Fruit fly (Drosophila melanogaster) whole organism, embryonic: ENCODE measurements around the gene eIF4E5.

Experiments
- Awh ChIP-seq: fragments of 200-800 bp; sonication (Bioruptor generic); IDR thresholded peaks from 2 replicates; pipeline ENCODE4, ENCODE4 v1.3.6; 2022; ENCODE audit warnings: missing biosample characterization, missing genetic modification characterization
- B-H1 ChIP-seq: fragments of 200-800 bp; sonication (Bioruptor generic); IDR thresholded peaks from 3 replicates; pipeline ENCODE4 v1.3.6; 2022; ENCODE audit warnings: missing biosample characterization, missing genetic modification characterization
- Bgb ChIP-seq: fragments of 200-800 bp; sonication (Bioruptor generic); IDR thresholded peaks from 2 replicates; pipeline ENCODE4 v1.3.6; 2022; ENCODE audit warnings: missing biosample characterization, missing genetic modification characterization; ENCODE audit not compliant: partially characterized antibody
- BtbVII ChIP-seq: fragments of 200-800 bp; sonication (Bioruptor generic); optimal IDR thresholded peaks from 3 replicates; lab custom pipeline; 2017; ENCODE audit warnings: missing biosample characterization, mild to moderate bottlenecking, missing genetic modification characterization
- CG11723 ChIP-seq: fragments of 200-800 bp; sonication (Bioruptor generic); optimal IDR thresholded peaks from 2 replicates; lab custom pipeline; 2017; ENCODE audit warnings: missing biosample characterization, mild to moderate bottlenecking, missing genetic modification characterization
- CG12104 ChIP-seq: fragments of 200-800 bp; sonication (Bioruptor generic); optimal IDR thresholded peaks from 3 replicates; lab custom pipeline; 2016; ENCODE audit warnings: missing biosample characterization, missing genetic modification characterization
- CG14441 ChIP-seq: fragments of 200-800 bp; sonication (Bioruptor generic); IDR thresholded peaks from 2 replicates; pipeline ENCODE4 v1.3.6; 2022; ENCODE audit warnings: missing biosample characterization, missing genetic modification characterization
- CG15696 ChIP-seq: fragments of 200-800 bp; sonication (Bioruptor generic); optimal IDR thresholded peaks from 2 replicates; lab custom pipeline; 2019; ENCODE audit warnings: missing biosample characterization, mild to moderate bottlenecking, missing genetic modification characterization, moderate library complexity
- CG16779 ChIP-seq: fragments of 200-800 bp; sonication (Bioruptor generic); IDR thresholded peaks from 2 replicates; pipeline ENCODE4 v1.3.6; 2022; ENCODE audit warnings: missing biosample characterization, missing genetic modification characterization
- CG17385 ChIP-seq: fragments of 200-800 bp; sonication (Bioruptor generic); optimal IDR thresholded peaks from 3 replicates; lab custom pipeline; 2018; ENCODE audit warnings: missing biosample characterization, mild to moderate bottlenecking, missing genetic modification characterization
- CG18262 ChIP-seq: fragments of 200-800 bp; optimal IDR thresholded peaks from 3 replicates; lab custom pipeline; 2019; ENCODE audit warnings: missing biosample characterization, mild to moderate bottlenecking, missing genetic modification characterization, moderate library complexity
- CG2712 ChIP-seq: fragments of 200-800 bp; optimal IDR thresholded peaks from 3 replicates; lab custom pipeline; 2019; ENCODE audit warnings: missing biosample characterization, mild to moderate bottlenecking, missing genetic modification characterization, moderate library complexity
- CG3407 ChIP-seq: fragments of 200-800 bp; sonication (Bioruptor generic); optimal IDR thresholded peaks from 2 replicates; lab custom pipeline; 2018; ENCODE audit warnings: missing biosample characterization, mild to moderate bottlenecking, missing genetic modification characterization
- CG4404 ChIP-seq: fragments of 200-800 bp; sonication (Bioruptor generic); IDR thresholded peaks from 2 replicates; pipeline ENCODE4 v1.3.6; 2022; ENCODE audit warnings: missing biosample characterization, missing genetic modification characterization
- CG6654 ChIP-seq: fragments of 200-800 bp; sonication (Bioruptor generic); optimal IDR thresholded peaks from 2 replicates; lab custom pipeline; 2017; ENCODE audit warnings: missing biosample characterization, mild to moderate bottlenecking, missing genetic modification characterization
- CG7745 ChIP-seq: fragments of 200-800 bp; sonication (Bioruptor generic); optimal IDR thresholded peaks from 2 replicates; lab custom pipeline; 2018; ENCODE audit warnings: missing biosample characterization, mild to moderate bottlenecking, missing genetic modification characterization, moderate library complexity
- CG7839 ChIP-seq: fragments of 200-800 bp; sonication (Bioruptor generic); optimal IDR thresholded peaks from 3 replicates; lab custom pipeline; 2018; ENCODE audit warnings: missing biosample characterization, mild to moderate bottlenecking, missing genetic modification characterization, moderate library complexity
- CG8388 ChIP-seq: fragments of 200-800 bp; sonication (Bioruptor generic); optimal IDR thresholded peaks from 2 replicates; lab custom pipeline; 2019; ENCODE audit warnings: missing biosample characterization, mild to moderate bottlenecking, missing genetic modification characterization, moderate library complexity
- CG8478 ChIP-seq: fragments of >200 bp; optimal IDR thresholded peaks from 2 replicates; lab custom pipeline; 2018
- CG8944 ChIP-seq: fragments of 200-800 bp; sonication (Bioruptor generic); optimal IDR thresholded peaks from 3 replicates; lab custom pipeline; 2016; ENCODE audit warnings: missing biosample characterization, missing genetic modification characterization
- Doc2 ChIP-seq: fragments of 200-800 bp; sonication (Bioruptor generic); IDR thresholded peaks from 2 replicates; pipeline ENCODE4 v1.3.6; 2022; ENCODE audit warnings: missing biosample characterization, missing genetic modification characterization
- Drgx ChIP-seq: fragments of 200-800 bp; sonication (Bioruptor generic); IDR thresholded peaks from 2 replicates; pipeline ENCODE4 v1.3.6; 2022; ENCODE audit warnings: missing biosample characterization, missing genetic modification characterization
- ERR ChIP-seq: fragments of 200-800 bp; sonication (Bioruptor generic); optimal IDR thresholded peaks from 2 replicates; lab custom pipeline; 2016; ENCODE audit warnings: missing biosample characterization, missing genetic modification characterization
- Eip74EF ChIP-seq, 2 experiments: fragments of 200-800 bp in 1 of 2; fragments of >200 bp in 1 of 2; sonication (Bioruptor generic) in 1 of 2; optimal IDR thresholded peaks; 2 replicates each; lab custom pipeline; 2017 to 2019; ENCODE audit warnings: missing biosample characterization in 2 of 2, missing genetic modification characterization in 2 of 2, mild to moderate bottlenecking in 1 of 2, moderate library complexity in 1 of 2
- Fer1 ChIP-seq: fragments of 200-800 bp; sonication (Bioruptor generic); optimal IDR thresholded peaks from 2 replicates; lab custom pipeline; 2017; ENCODE audit warnings: missing biosample characterization, mild to moderate bottlenecking, missing genetic modification characterization
- Hr3 ChIP-seq: fragments of 200-800 bp; sonication (Bioruptor generic); optimal IDR thresholded peaks from 3 replicates; lab custom pipeline; 2016; ENCODE audit warnings: missing biosample characterization, missing genetic modification characterization
- Kr ChIP-seq: fragments of 200-800 bp; sonication (Bioruptor generic); optimal IDR thresholded peaks from 2 replicates; lab custom pipeline; 2017; ENCODE audit warnings: missing biosample characterization, mild to moderate bottlenecking, missing genetic modification characterization
- MTF-1 ChIP-seq: fragments of 200-800 bp; sonication (Bioruptor generic); optimal IDR thresholded peaks from 2 replicates; lab custom pipeline; 2018; ENCODE audit warnings: missing biosample characterization, mild to moderate bottlenecking, missing genetic modification characterization, borderline replicate concordance
- NFAT ChIP-seq: fragments of 200-800 bp; sonication (Bioruptor generic); IDR thresholded peaks from 2 replicates; pipeline ENCODE4 v1.3.6; 2022; ENCODE audit warnings: missing biosample characterization, missing genetic modification characterization
- Nf-YA ChIP-seq: fragments of 200-800 bp; sonication (Bioruptor generic); IDR thresholded peaks from 2 replicates; pipeline ENCODE4 v1.3.6; 2022; ENCODE audit warnings: missing biosample characterization, missing genetic modification characterization
- Nf-YC ChIP-seq: fragments of 200-800 bp; optimal IDR thresholded peaks from 3 replicates; lab custom pipeline; 2019; ENCODE audit warnings: missing biosample characterization, mild to moderate bottlenecking, missing genetic modification characterization, moderate library complexity
- Taf1 ChIP-seq: fragments of 200-800 bp; sonication (Bioruptor generic); IDR thresholded peaks from 2 replicates; pipeline ENCODE4 v1.3.6; 2022; ENCODE audit warnings: missing biosample characterization, missing genetic modification characterization
- Xrp1 ChIP-seq: fragments of 200-800 bp; sonication (Bioruptor generic); IDR thresholded peaks from 2 replicates; pipeline ENCODE4 v1.3.6; 2022; ENCODE audit warnings: missing biosample characterization, missing genetic modification characterization
- al ChIP-seq: fragments of 200-800 bp; sonication (Bioruptor generic); IDR thresholded peaks from 2 replicates; pipeline ENCODE4 v1.3.6; 2022; ENCODE audit warnings: missing biosample characterization, missing genetic modification characterization
- cas ChIP-seq: fragments of 200-800 bp; sonication (Bioruptor generic); IDR thresholded peaks from 2 replicates; pipeline ENCODE4 v1.3.6; 2022; ENCODE audit warnings: missing biosample characterization, missing genetic modification characterization
- chif ChIP-seq, 2 experiments: fragments of 200-800 bp; sonication (Bioruptor generic); optimal IDR thresholded peaks; 3 replicates each; lab custom pipeline; 2016; ENCODE audit warnings: missing biosample characterization in 2 of 2, missing genetic modification characterization in 2 of 2
- corto ChIP-seq: fragments of 200-800 bp; sonication (Bioruptor generic); optimal IDR thresholded peaks from 2 replicates; lab custom pipeline; 2016; ENCODE audit warnings: missing biosample characterization, mild to moderate bottlenecking, missing genetic modification characterization, moderate library complexity
- dpn ChIP-seq, 2 experiments: fragments of 200-800 bp; sonication (Bioruptor generic); optimal IDR thresholded peaks; 3 replicates each; lab custom pipeline; 2016; ENCODE audit warnings: missing biosample characterization in 2 of 2, missing genetic modification characterization in 2 of 2
- emc ChIP-seq: fragments of 200-800 bp; sonication (Bioruptor generic); optimal IDR thresholded peaks from 2 replicates; lab custom pipeline; 2016; ENCODE audit warnings: missing biosample characterization, missing genetic modification characterization
- gcm ChIP-seq: fragments of 200-800 bp; sonication (Bioruptor generic); optimal IDR thresholded peaks from 2 replicates; lab custom pipeline; 2019; ENCODE audit warnings: missing biosample characterization, mild to moderate bottlenecking, missing genetic modification characterization, moderate library complexity
- gem ChIP-seq: fragments of 200-800 bp; sonication (Bioruptor generic); optimal IDR thresholded peaks from 2 replicates; lab custom pipeline; 2019; ENCODE audit warnings: missing biosample characterization, mild to moderate bottlenecking, missing genetic modification characterization, moderate library complexity
- kni ChIP-seq: fragments of 200-800 bp; sonication (Bioruptor generic); optimal IDR thresholded peaks from 3 replicates; lab custom pipeline; 2017; ENCODE audit warnings: mild to moderate bottlenecking, missing biosample characterization, missing genetic modification reagents, missing genetic modification characterization
- nom ChIP-seq: fragments of 200-800 bp; sonication (Bioruptor generic); optimal IDR thresholded peaks from 2 replicates; lab custom pipeline; 2017; ENCODE audit warnings: missing biosample characterization, missing genetic modification characterization, mild to moderate bottlenecking, moderate library complexity, missing genetic modification reagents
- pita ChIP-seq: fragments of 200-800 bp; sonication (Bioruptor generic); optimal IDR thresholded peaks from 2 replicates; lab custom pipeline; 2017; ENCODE audit warnings: missing biosample characterization, mild to moderate bottlenecking, missing genetic modification characterization
- prd ChIP-seq, 3 experiments: fragments of >200 bp in 2 of 3; fragments of 200-800 bp in 1 of 3; sonication (Bioruptor generic) in 1 of 3; optimal IDR thresholded peaks in 2 of 3; IDR thresholded peaks in 1 of 3; 2 replicates in 2 of 3; 3 replicates in 1 of 3; pipeline versions ENCODE4 v1.3.6 to Lab custom; 2017 to 2022; ENCODE audit warnings: missing biosample characterization in 1 of 3, missing genetic modification characterization in 1 of 3
- seq ChIP-seq: fragments of 200-800 bp; sonication (Bioruptor generic); IDR thresholded peaks from 2 replicates; pipeline ENCODE4 v1.3.6; 2022; ENCODE audit warnings: missing biosample characterization, missing genetic modification characterization
- unpg ChIP-seq: fragments of 200-800 bp; sonication (Bioruptor generic); optimal IDR thresholded peaks from 3 replicates; lab custom pipeline; 2018; ENCODE audit warnings: missing biosample characterization, mild to moderate bottlenecking, missing genetic modification characterization, moderate library complexity
- zen ChIP-seq: fragments of 200-800 bp; sonication (Bioruptor generic); optimal IDR thresholded peaks from 3 replicates; lab custom pipeline; 2018; ENCODE audit warnings: missing biosample characterization, mild to moderate bottlenecking, missing genetic modification characterization, moderate library complexity
- zfh2 ChIP-seq: fragments of 200-800 bp; sonication (Bioruptor generic); optimal IDR thresholded peaks from 2 replicates; lab custom pipeline; 2016; ENCODE audit warnings: missing biosample characterization, missing genetic modification characterization

Gene eIF4E5

dm6 chr3L:7862238-7863022 lies 32.2 kb upstream of the eIF4E5 start (continued):
- no peak for TF ChIP-seq Doc2 (GFP tag; lab: Robert Waterston, UW)
- peak; percentile 82 for TF ChIP-seq gcm
- TF ChIP-seq Eip74EF (GFP tag; optimal IDR thresholded peaks at IDR 0.05; lab: Kevin White, UChicago) = no peak
- TF ChIP-seq chif (GFP tag; optimal IDR thresholded peaks at IDR 0.05; lab: Kevin White, UChicago) = peak in 1 of 2 experiments; percentile 26
- peak; percentile 3 for TF ChIP-seq CG2712 (tag; lab: Kevin White, UChicago)
- TF ChIP-seq Xrp1 = no peak
- TF ChIP-seq CG7839 (tag; lab: Kevin White, UChicago) = peak; percentile 42
- no peak for TF ChIP-seq Fer1 (GFP tag; lab: Kevin White, UChicago)
- no peak for TF ChIP-seq CG16779 (GFP tag; lab: Robert Waterston, UW)
- no peak for TF ChIP-seq ERR
- TF ChIP-seq CG12104 (GFP tag; lab: Kevin White, UChicago) = no peak
- TF ChIP-seq CG17385 (GFP tag; lab: Kevin White, UChicago) = peak; percentile 12
- TF ChIP-seq CG8478 (lab: Kevin White, UChicago) = no peak
- TF ChIP-seq al = peak; percentile 3; the same call in 1 of the 2 replicates
- 0 out of 2 replicates have a peak, but pooled peaks have one; percentile 7 for TF ChIP-seq Drgx (GFP tag; lab: Robert Waterston, UW)
- TF ChIP-seq kni = peak; percentile 27
- TF ChIP-seq gem (tag; lab: Kevin White, UChicago) = peak; percentile 55
- peak; percentile 3 for TF ChIP-seq nom (GFP tag; lab: Kevin White, UChicago)
- TF ChIP-seq CG3407 (GFP tag; lab: Kevin White, UChicago) = no peak
- TF ChIP-seq dpn (GFP tag; optimal IDR thresholded peaks at IDR 0.05; lab: Kevin White, UChicago) = peak in 1 of 2 experiments; percentile 17
- peak; percentile 36; the same call in 1 of the 2 replicates for TF ChIP-seq seq (GFP tag; lab: Robert Waterston, UW)
- no peak for TF ChIP-seq Nf-YA (GFP tag; lab: Robert Waterston, UW)
- no peak for TF ChIP-seq BtbVII (GFP tag; lab: Kevin White, UChicago)
- TF ChIP-seq pita = no peak
- TF ChIP-seq CG8944 (GFP tag; lab: Kevin White, UChicago) = no peak
- TF ChIP-seq CG15696 (tag; lab: Kevin White, UChicago) = no peak
- TF ChIP-seq cas (GFP tag; lab: Robert Waterston, UW) = no peak
- no peak for TF ChIP-seq prd (optimal IDR thresholded peaks at IDR 0.05; lab: Kevin White, UChicago)
- TF ChIP-seq prd (GFP tag; IDR thresholded peaks at IDR 0.05; lab: Robert Waterston, UW) = peak; percentile 29; the same call in 2 of the 3 replicates
- TF ChIP-seq Nf-YC (tag; lab: Kevin White, UChicago) = peak; percentile 19
- TF ChIP-seq CG7745 (tag; lab: Kevin White, UChicago) = no peak
- TF ChIP-seq CG18262 = peak; percentile 44
- no peak for TF ChIP-seq CG6654 (GFP tag; lab: Kevin White, UChicago)
- no peak for TF ChIP-seq Kr (GFP tag; lab: Kevin White, UChicago)
- peak; percentile 28 for TF ChIP-seq MTF-1 (GFP tag; lab: Kevin White, UChicago)
- no peak for TF ChIP-seq CG11723
- TF ChIP-seq B-H1 (GFP tag; lab: Robert Waterston, UW) = no peak
- TF ChIP-seq zen (tag; lab: Kevin White, UChicago) = no peak
- no peak for TF ChIP-seq Hr3
- TF ChIP-seq NFAT (GFP tag; lab: Robert Waterston, UW) = peak; percentile 59
- no peak for TF ChIP-seq Awh (GFP tag; lab: Robert Waterston, UW)
- no peak for TF ChIP-seq unpg
- TF ChIP-seq Bgb (GFP tag; lab: Robert Waterston, UW) = no peak
- peak; percentile 8; the same call in 1 of the 2 replicates for TF ChIP-seq CG14441
- TF ChIP-seq zfh2 (GFP tag; lab: Kevin White, UChicago) = peak; percentile 5
- no peak for TF ChIP-seq corto (GFP tag; lab: Kevin White, UChicago)
- no peak for TF ChIP-seq CG4404 (GFP tag; lab: Robert Waterston, UW)
- no peak for TF ChIP-seq emc
- TF ChIP-seq Taf1 (GFP tag; lab: Robert Waterston, UW) = no peak
- no peak for TF ChIP-seq CG8388 (GFP tag; lab: Kevin White, UChicago)
